Fruit fly (Drosophila melanogaster): Measurements from ENCODE around the gene Mt2.

Mt2 gene

DNA sequence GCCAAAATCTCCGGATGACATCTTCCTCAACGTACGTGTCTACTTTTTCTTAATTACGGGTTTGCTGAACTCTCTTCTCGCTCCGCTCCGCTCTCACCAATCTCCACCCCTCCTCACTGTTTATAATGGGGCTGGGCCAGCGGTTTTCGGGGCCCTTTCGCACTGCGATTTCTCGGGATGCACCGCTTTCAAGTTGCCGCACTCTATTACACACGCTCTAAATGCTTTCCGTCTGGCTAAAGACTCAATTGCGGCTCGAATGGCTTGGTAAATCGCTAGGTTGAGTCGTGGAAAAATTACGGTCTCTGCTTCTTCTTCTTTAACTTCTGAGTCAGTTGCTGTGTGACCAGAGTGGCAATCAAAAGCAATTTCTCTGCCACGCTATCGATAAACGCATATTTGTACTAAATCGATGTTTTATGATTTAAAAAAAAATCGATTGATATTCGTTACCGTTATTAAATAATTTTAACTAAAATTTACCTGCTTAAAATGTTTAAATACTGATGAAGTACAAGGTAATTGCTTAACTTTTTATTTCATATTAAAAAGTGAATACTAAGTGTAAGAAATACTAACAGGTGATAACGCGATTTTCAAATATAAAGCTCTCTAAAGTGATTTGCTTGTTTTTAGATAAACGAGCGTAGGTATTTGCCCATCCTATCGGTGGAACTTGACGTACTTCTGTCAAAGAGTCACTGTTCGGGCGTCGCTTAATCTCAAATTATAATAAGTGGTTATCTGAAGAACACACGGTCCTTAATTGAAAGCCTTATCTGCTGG is 12.6 kb downstream of the Mt2 start, which contains the start of the genes Rab6 and Phae1 (continued):
- TF ChIP-seq CG14860 (GFP tag; IDR thresholded peaks at IDR 0.05; ENCODE audit: partially characterized antibody), result peak; percentile 75
- peak; percentile 77 for TF ChIP-seq trem (tag; optimal IDR thresholded peaks at IDR 0.05)
- TF ChIP-seq CkIIα-i1 (GFP tag; IDR thresholded peaks at IDR 0.05), result no peak
- peak; percentile 87 for TF ChIP-seq exex (tag; optimal IDR thresholded peaks at IDR 0.05)
- TF ChIP-seq NFAT (GFP tag; IDR thresholded peaks at IDR 0.05), result peak; percentile 62; the same call in 1 of the 2 replicates
- peak; percentile 41 for TF ChIP-seq CHES-1-like (GFP tag; optimal IDR thresholded peaks at IDR 0.05)
- peak; percentile 20 for TF ChIP-seq nom (GFP tag; optimal IDR thresholded peaks at IDR 0.05)
- peak; percentile 84 for TF ChIP-seq CG13287 (GFP tag; IDR thresholded peaks at IDR 0.05; ENCODE audit: partially characterized antibody)
- TF ChIP-seq CG3995 (GFP tag; optimal IDR thresholded peaks at IDR 0.05), result peak; percentile 89
- TF ChIP-seq insv (GFP tag; optimal IDR thresholded peaks at IDR 0.05), result no peak
- TF ChIP-seq CG15073 (GFP tag; optimal IDR thresholded peaks at IDR 0.05), result no peak

- TF ChIP-seq exex (tag; optimal IDR thresholded peaks at IDR 0.05) (peak; percentile 50), CG42726 (GFP tag; IDR thresholded peaks at IDR 0.05; ENCODE audit: partially characterized antibody) (0 out of 2 replicates have a peak, but pooled peaks have one; percentile 6), CG16779 (GFP tag; IDR thresholded peaks at IDR 0.05) (no peak)
Measured at dm6 chr2L:12110810-12111209, 14.5 kb downstream of the Mt2 start, which contains the start of gene Phae2. TSS of gene Phae2 (plus strand) at chr2L:12111110.

dm6 chr2L:12112943-12113557 is 16.7 kb downstream of the Mt2 start:
- no peak for TF ChIP-seq cad (GFP tag; optimal IDR thresholded peaks at IDR 0.05)
- no peak for TF ChIP-seq CG17802 (tag; optimal IDR thresholded peaks at IDR 0.05)
- TF ChIP-seq CG31224 (GFP tag; IDR thresholded peaks at IDR 0.05), result no peak
- TF ChIP-seq corto (GFP tag; optimal IDR thresholded peaks at IDR 0.05), result peak; percentile 14
- TF ChIP-seq tna (GFP tag; IDR thresholded peaks at IDR 0.05; ENCODE audit: partially characterized antibody), result no peak
- no peak for TF ChIP-seq CG4282 (GFP tag; optimal IDR thresholded peaks at IDR 0.05)
- no peak for TF ChIP-seq Awh (GFP tag; IDR thresholded peaks at IDR 0.05)

dm6 chr2L:12114159-12114558 is 17.8 kb downstream of the Mt2 start, which contains the start of gene CG17211:
TSS of gene CG17211 (plus strand) at chr2L:12114360.
- TF ChIP-seq CG12659 (GFP tag; optimal IDR thresholded peaks at IDR 0.05), result no peak
- TF ChIP-seq corto (GFP tag; optimal IDR thresholded peaks at IDR 0.05), result no peak
- TF ChIP-seq chm (GFP tag; IDR thresholded peaks at IDR 0.05), result no peak
- TF ChIP-seq Side (GFP tag; optimal IDR thresholded peaks at IDR 0.05), result no peak
- no peak for TF ChIP-seq wdn (GFP tag; IDR thresholded peaks at IDR 0.05)
- TF ChIP-seq Hand (GFP tag; optimal IDR thresholded peaks at IDR 0.05), result no peak
- TF ChIP-seq mld (GFP tag; IDR thresholded peaks at IDR 0.05; ENCODE audit: partially characterized antibody), result no peak
- no peak for TF ChIP-seq crc (GFP tag; optimal IDR thresholded peaks at IDR 0.05)
- TF ChIP-seq CG11560 (tag; IDR thresholded peaks at IDR 0.05), result no peak
- TF ChIP-seq Hsf (GFP tag; optimal IDR thresholded peaks at IDR 0.05), result no peak
- TF ChIP-seq CG14014 (GFP tag; IDR thresholded peaks at IDR 0.05), result no peak
- TF ChIP-seq org-1 (GFP tag; optimal IDR thresholded peaks at IDR 0.05), result no peak
- TF ChIP-seq odd (GFP tag; optimal IDR thresholded peaks at IDR 0.05), result no peak
- TF ChIP-seq HmgZ (tag; optimal IDR thresholded peaks at IDR 0.05), result no peak
- TF ChIP-seq CG16815 (GFP tag; optimal IDR thresholded peaks at IDR 0.05), result no peak
- peak in 1 of 2 experiments; percentile 17 for TF ChIP-seq Trl (optimal IDR thresholded peaks at IDR 0.05)
- TF ChIP-seq Trl (GFP tag; optimal IDR thresholded peaks at IDR 0.05), result no peak
- TF ChIP-seq slp2 (GFP tag; optimal IDR thresholded peaks at IDR 0.05), result no peak
- TF ChIP-seq CG5180 (GFP tag; optimal IDR thresholded peaks at IDR 0.05), result peak; percentile 92
- no peak for TF ChIP-seq CG1529 (GFP tag; optimal IDR thresholded peaks at IDR 0.05)
- no peak for TF ChIP-seq da (GFP tag; optimal IDR thresholded peaks at IDR 0.05)
- no peak for TF ChIP-seq Elba2 (GFP tag; optimal IDR thresholded peaks at IDR 0.05)
- TF ChIP-seq otp (GFP tag; IDR thresholded peaks at IDR 0.05), result no peak
- peak; percentile 29 for TF ChIP-seq sens (GFP tag)
- TF ChIP-seq CG6765 (GFP tag; optimal IDR thresholded peaks at IDR 0.05), result no peak
